Worm (Caenorhabditis elegans) whole organism, L4 larva: ENCODE results near the gene scc-3.

Source experiments
- F26F4.8 ChIP-seq: fragments of 200-800 bp; sonication (Bioruptor generic); conservative IDR thresholded peaks from 2 replicates; pipeline ENCODE4 v1.3.6; 2022; ENCODE audit warnings: missing genetic modification characterization, missing compliant biosample characterization
- F44E2.7 ChIP-seq: fragments of 200-800 bp; sonication (Bioruptor generic); IDR thresholded peaks from 2 replicates; pipeline ENCODE4 v2.1.2; 2022; ENCODE audit warnings: missing genetic modification characterization, missing compliant biosample characterization
- F49E8.2 ChIP-seq: sonication (generic microtip); optimal IDR thresholded peaks from 2 replicates; lab custom pipeline; 2016; ENCODE audit warnings: missing compliant biosample characterization, mild to moderate bottlenecking, missing genetic modification characterization, borderline replicate concordance
- Y105C5A.15 ChIP-seq: fragments of 200-800 bp; sonication (Bioruptor generic); IDR thresholded peaks from 2 replicates; pipeline ENCODE4 v1.3.6; 2022; ENCODE audit warnings: missing genetic modification characterization, missing compliant biosample characterization
- arid-1 ChIP-seq: fragments of 200-800 bp; sonication (Bioruptor generic); conservative IDR thresholded peaks from 2 replicates; pipeline ENCODE4 v1.3.6; 2022; ENCODE audit warnings: missing genetic modification reagents, missing genetic modification characterization, missing compliant biosample characterization
- ceh-82 ChIP-seq: sonication (generic microtip); optimal IDR thresholded peaks from 2 replicates; lab custom pipeline; 2017; ENCODE audit warnings: missing biosample characterization, missing genetic modification characterization
- cey-2 ChIP-seq: sonication (generic microtip); optimal IDR thresholded peaks from 3 replicates; lab custom pipeline; 2017; ENCODE audit warnings: missing genetic modification characterization, mild to moderate bottlenecking, missing compliant biosample characterization, antibody characterized with exemption, borderline replicate concordance; ENCODE audit not compliant: insufficient read depth
- ctbp-1 ChIP-seq: fragments of 200-800 bp; sonication (Bioruptor generic); IDR thresholded peaks from 2 replicates; pipeline ENCODE4 v1.3.6; 2022; ENCODE audit warnings: missing genetic modification reagents, missing genetic modification characterization, missing compliant biosample characterization
- daf-12 ChIP-seq: fragments of 150-350 bp; optimal IDR thresholded peaks from 2 replicates; lab custom pipeline; 2014; ENCODE audit warnings: missing biosample characterization, missing genetic modification reagents, missing genetic modification characterization
- daf-16 ChIP-seq, 3 experiments: sonication (generic microtip); optimal IDR thresholded peaks; 2 replicates each; lab custom pipeline; 2016 to 2017; ENCODE audit warnings: missing genetic modification characterization in 3 of 3, missing genetic modification reagents in 3 of 3, mild to moderate bottlenecking in 2 of 3, missing compliant biosample characterization in 2 of 3, missing biosample characterization in 1 of 3, moderate library complexity in 1 of 3
- egl-27 ChIP-seq: sonication (generic microtip); optimal IDR thresholded peaks from 3 replicates; lab custom pipeline; 2017; ENCODE audit warnings: missing biosample characterization, missing genetic modification reagents, missing genetic modification characterization
- fos-1 ChIP-seq: fragments of 150-350 bp; optimal IDR thresholded peaks from 2 replicates; lab custom pipeline; 2014; ENCODE audit warnings: missing biosample characterization, missing genetic modification characterization
- hif-1 ChIP-seq, 2 experiments: sonication (generic microtip); optimal IDR thresholded peaks; 2 replicates each; lab custom pipeline; 2016 to 2017; ENCODE audit warnings: missing compliant biosample characterization in 2 of 2, missing genetic modification characterization in 2 of 2, missing genetic modification reagents in 2 of 2, missing genotype in 2 of 2, mild to moderate bottlenecking in 1 of 2
- hlh-30 ChIP-seq: sonication (generic microtip); optimal IDR thresholded peaks from 2 replicates; lab custom pipeline; 2017; ENCODE audit warnings: antibody characterized with exemption, mild to moderate bottlenecking, missing genetic modification characterization, missing compliant biosample characterization; ENCODE audit not compliant: insufficient read depth
- lim-7 ChIP-seq: fragments of 200-800 bp; sonication (Bioruptor generic); IDR thresholded peaks from 2 replicates; pipeline ENCODE4 v1.3.6; 2022; ENCODE audit warnings: missing genetic modification characterization, missing compliant biosample characterization
- lir-3 ChIP-seq: sonication (generic microtip); optimal IDR thresholded peaks from 2 replicates; lab custom pipeline; 2016; ENCODE audit warnings: mild to moderate bottlenecking, missing genetic modification characterization, missing compliant biosample characterization
- lsy-2 ChIP-seq, 2 experiments: fragments of 150-350 bp in 1 of 2; sonication (generic microtip) in 1 of 2; optimal IDR thresholded peaks; 2 replicates each; lab custom pipeline; 2014 to 2017; ENCODE audit warnings: missing biosample characterization in 2 of 2, missing genetic modification characterization in 2 of 2
- madf-9 ChIP-seq: fragments of 200-800 bp; sonication (Bioruptor generic); conservative IDR thresholded peaks from 2 replicates; pipeline ENCODE4 v1.3.6; 2022; ENCODE audit warnings: missing genetic modification reagents, missing genetic modification characterization, missing compliant biosample characterization
- mep-1 ChIP-seq: fragments of 150-350 bp; sonication (generic microtip); optimal IDR thresholded peaks from 3 replicates; lab custom pipeline; 2014; ENCODE audit warnings: missing biosample characterization, missing genetic modification characterization
- mxl-2 ChIP-seq: fragments of 200-800 bp; sonication (Bioruptor generic); conservative IDR thresholded peaks from 2 replicates; pipeline ENCODE4 v1.3.6; 2022; ENCODE audit warnings: missing genetic modification reagents, missing genetic modification characterization, missing compliant biosample characterization
- nhr-102 ChIP-seq: sonication (generic microtip); optimal IDR thresholded peaks from 2 replicates; lab custom pipeline; 2016; ENCODE audit warnings: mild to moderate bottlenecking, missing genetic modification characterization, moderate library complexity, missing compliant biosample characterization
- nhr-111 ChIP-seq: fragments of 200-800 bp; sonication (Bioruptor generic); optimal IDR thresholded peaks from 2 replicates; lab custom pipeline; 2018; ENCODE audit warnings: mild to moderate bottlenecking, missing genetic modification characterization, missing compliant biosample characterization
- nhr-237 ChIP-seq: sonication (generic microtip); optimal IDR thresholded peaks from 2 replicates; lab custom pipeline; 2017; ENCODE audit warnings: missing biosample characterization, missing genetic modification characterization
- nhr-25 ChIP-seq: sonication (generic microtip); optimal IDR thresholded peaks from 2 replicates; lab custom pipeline; 2017; ENCODE audit warnings: missing genetic modification characterization, mild to moderate bottlenecking, missing compliant biosample characterization, antibody characterized with exemption, moderate library complexity, borderline replicate concordance; ENCODE audit not compliant: insufficient read depth
- nhr-48 ChIP-seq: sonication (generic microtip); optimal IDR thresholded peaks from 2 replicates; lab custom pipeline; 2016; ENCODE audit warnings: mild to moderate bottlenecking, missing genetic modification characterization, missing compliant biosample characterization
- nhr-77 ChIP-seq: fragments of 150-350 bp; optimal IDR thresholded peaks from 2 replicates; lab custom pipeline; 2014; ENCODE audit warnings: missing biosample characterization, missing genetic modification characterization
- pqm-1 ChIP-seq: sonication (generic microtip); optimal IDR thresholded peaks from 2 replicates; lab custom pipeline; 2017; ENCODE audit warnings: missing biosample characterization, missing genetic modification characterization
- skn-1 ChIP-seq: fragments of 150-350 bp; optimal IDR thresholded peaks from 2 replicates; lab custom pipeline; 2014; ENCODE audit warnings: missing biosample characterization, missing genetic modification characterization
- unc-62 ChIP-seq, 3 experiments: fragments of 150-350 bp in 1 of 3; sonication (generic microtip); optimal IDR thresholded peaks in 2 of 3; peaks in 1 of 3; 1 replicate in 1 of 3; 2 replicates in 2 of 3; lab custom pipeline; 2014 to 2017; ENCODE audit warnings: missing biosample characterization in 3 of 3, missing genetic modification characterization in 3 of 3, missing genetic modification reagents in 3 of 3, missing genotype in 1 of 3
- zag-1 ChIP-seq: fragments of 150-350 bp; optimal IDR thresholded peaks from 2 replicates; lab custom pipeline; 2014; ENCODE audit warnings: missing biosample characterization, missing genetic modification characterization
- zip-2 ChIP-seq: fragments of 150-350 bp; optimal IDR thresholded peaks from 2 replicates; lab custom pipeline; 2014; ENCODE audit warnings: missing biosample characterization, missing genetic modification characterization
- ztf-11 ChIP-seq: fragments of 150-350 bp; optimal IDR thresholded peaks from 2 replicates; lab custom pipeline; 2014; ENCODE audit warnings: missing biosample characterization, missing genetic modification characterization

scc-3 gene

DNA sequence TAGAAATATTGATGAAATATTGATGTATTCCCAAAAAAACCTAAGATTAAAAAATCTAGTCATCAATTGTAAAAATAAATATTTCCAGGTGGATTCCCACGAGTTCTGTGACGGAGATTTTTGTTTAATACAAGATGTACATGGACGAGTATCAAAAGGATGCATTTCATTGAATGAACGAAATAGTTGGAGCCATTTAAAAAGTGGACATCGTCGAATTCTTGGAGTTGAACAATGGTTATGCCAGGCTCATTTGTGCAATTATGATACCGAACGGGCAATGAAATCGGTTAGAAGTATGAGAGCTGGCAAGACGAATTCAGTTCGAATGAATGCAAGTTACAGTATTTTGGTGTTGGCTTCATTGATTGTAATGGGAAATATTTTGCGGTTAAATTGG, 14.2 kb upstream of the scc-3 start:
- TF ChIP-seq unc-62 (GFP tag; optimal IDR thresholded peaks at IDR 0.05 in 1 of 2; lab: Kevin White, UChicago) (peak in 1 of 2 experiments; percentile 94), unc-62 (tag; optimal IDR thresholded peaks at IDR 0.05; lab: Kevin White, UChicago) (no peak), F49E8.2 (tag; lab: Kevin White, UChicago) (no peak), ctbp-1 (GFP tag; lab: Robert Waterston, UW) (no peak), pqm-1 (tag; lab: Kevin White, UChicago) (no peak), arid-1 (GFP tag; lab: Robert Waterston, UW) (no peak), mep-1 (tag; lab: Kevin White, UChicago) (no peak)

DNA sequence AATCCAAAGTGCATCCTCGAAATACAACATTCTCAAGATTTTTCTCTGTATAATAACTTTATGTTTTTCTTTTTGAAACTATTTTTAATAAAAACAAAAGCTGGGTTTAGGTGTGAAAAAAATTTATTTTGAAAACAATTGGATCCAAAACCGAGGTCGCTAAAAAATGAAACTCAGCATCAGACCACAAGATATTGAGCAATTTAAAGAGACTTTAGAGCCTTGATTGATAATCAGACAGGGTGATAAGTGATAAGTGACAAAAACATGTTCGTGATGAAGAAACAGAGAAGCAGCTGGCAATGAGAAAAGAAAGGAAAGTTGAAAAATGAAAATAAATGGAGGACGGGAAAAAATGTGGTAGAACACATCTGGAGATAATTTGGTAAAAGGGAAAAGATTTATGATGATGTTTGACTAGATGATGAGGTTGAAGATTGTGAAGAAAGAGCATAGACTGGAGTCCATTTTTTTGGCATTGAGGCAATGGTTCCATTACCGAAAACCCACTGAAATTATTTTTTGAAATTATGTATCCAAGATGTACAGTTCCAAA, 12.2 kb upstream of the scc-3 start, which contains the start of gene C15C8.6:
Gene C15C8.6 (minus strand): TSS at position 51 of the 556 bp plus-strand sequence.
- TF ChIP-seq ztf-11 (tag; lab: Kevin White, UChicago) (no peak), zag-1 (tag; lab: Kevin White, UChicago) (no peak), nhr-111 (no peak), nhr-77 (tag; lab: Kevin White, UChicago) (no peak), unc-62 (GFP tag; optimal IDR thresholded peaks at IDR 0.05 in 1 of 2; lab: Kevin White, UChicago) (peak in 1 of 2 experiments; percentile 50), unc-62 (tag; optimal IDR thresholded peaks at IDR 0.05; lab: Kevin White, UChicago) (no peak), Y105C5A.15 (no peak), nhr-25 (tag; lab: Kevin White, UChicago) (no peak)

DNA sequence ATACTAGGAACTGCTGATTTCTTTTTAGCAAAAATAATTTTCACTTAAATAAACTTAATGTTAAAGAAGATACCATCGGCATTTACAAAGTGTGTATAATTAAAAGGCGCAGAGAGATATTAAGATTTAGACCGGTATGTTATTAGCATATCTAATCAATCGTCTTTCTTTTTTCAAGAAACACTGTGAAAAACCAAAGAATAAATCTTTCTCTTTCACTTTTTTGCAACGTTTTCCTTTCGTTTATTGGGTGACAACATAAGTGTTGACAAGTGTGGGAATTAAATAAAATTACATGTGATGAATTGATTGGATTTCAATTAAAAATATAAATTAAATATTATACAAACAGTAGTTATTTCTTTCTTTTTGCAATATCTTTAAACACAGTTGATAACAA, 11.3 kb upstream of the scc-3 start, which contains the start of gene C15C8.8:
Gene C15C8.8 (minus strand): TSS at position 101 of the 400 bp plus-strand sequence.
- TF ChIP-seq egl-27 (tag; lab: Kevin White, UChicago), result no peak
- no peak for TF ChIP-seq lir-3 (tag; lab: Kevin White, UChicago)
- no peak for TF ChIP-seq daf-16 (GFP tag; optimal IDR thresholded peaks at IDR 0.05; lab: Kevin White, UChicago)
- no peak for TF ChIP-seq daf-16 (tag; optimal IDR thresholded peaks at IDR 0.05; lab: Kevin White, UChicago)
- TF ChIP-seq lim-7 (GFP tag; lab: Robert Waterston, UW), result no peak
- no peak for TF ChIP-seq zag-1 (tag; lab: Kevin White, UChicago)
- TF ChIP-seq fos-1 (tag; lab: Kevin White, UChicago), result no peak
- TF ChIP-seq zip-2 (tag; lab: Kevin White, UChicago), result no peak
- no peak for TF ChIP-seq nhr-237 (tag; lab: Kevin White, UChicago)
- no peak for TF ChIP-seq mxl-2
- no peak for TF ChIP-seq skn-1 (tag; lab: Kevin White, UChicago)
- no peak for TF ChIP-seq nhr-77 (tag; lab: Kevin White, UChicago)
- no peak for TF ChIP-seq hlh-30
- no peak for TF ChIP-seq cey-2 (tag; lab: Kevin White, UChicago)
- TF ChIP-seq F26F4.8 (GFP tag; lab: Robert Waterston, UW), result no peak
- no peak for TF ChIP-seq hif-1 (tag; optimal IDR thresholded peaks at IDR 0.05; lab: Kevin White, UChicago)
- TF ChIP-seq F44E2.7, result no peak
- TF ChIP-seq ceh-82 (tag; lab: Kevin White, UChicago), result no peak
- TF ChIP-seq lsy-2 (tag; optimal IDR thresholded peaks at IDR 0.05; lab: Kevin White, UChicago), result no peak
- TF ChIP-seq daf-12 (tag; lab: Kevin White, UChicago), result no peak
- no peak for TF ChIP-seq nhr-25 (tag; lab: Kevin White, UChicago)

DNA sequence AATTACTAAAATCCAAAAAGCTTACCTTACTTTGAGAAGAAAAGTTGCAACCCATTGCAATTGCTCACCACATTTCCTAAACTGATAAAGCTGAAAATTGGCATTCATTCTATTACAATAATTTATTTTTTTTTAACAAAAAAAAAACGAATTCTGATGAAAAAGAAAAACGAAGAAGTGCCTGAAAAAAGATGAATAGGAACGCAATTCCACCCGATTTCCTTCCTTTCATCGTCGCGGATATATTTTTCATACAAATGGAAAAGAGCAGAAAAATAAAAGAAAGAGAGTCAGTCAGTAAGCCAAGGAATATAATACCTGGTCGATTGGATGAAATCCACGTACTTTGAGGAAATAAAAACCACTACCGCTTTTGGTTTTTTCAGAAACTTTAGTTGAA, 8.9 kb upstream of the scc-3 start, which contains the start of gene gpa-13:
Gene gpa-13 (minus strand): TSS at position 101 of the 400 bp plus-strand sequence.
- no peak for TF ChIP-seq nhr-102 (tag; lab: Kevin White, UChicago)
- TF ChIP-seq egl-27 (tag; lab: Kevin White, UChicago), result no peak
- TF ChIP-seq madf-9 (GFP tag; lab: Robert Waterston, UW), result no peak
- no peak for TF ChIP-seq nhr-48 (tag; lab: Kevin White, UChicago)
- no peak for TF ChIP-seq cey-2 (tag; lab: Kevin White, UChicago)
